Fruit fly (Drosophila melanogaster) whole organism: ENCODE results near the gene Vha100-4.

Experiments
- CG8478 ChIP-seq: fragments of >200 bp; optimal IDR thresholded peaks from 2 replicates; lab custom pipeline; 2018; ENCODE audit warnings: inconsistent platforms
- Dll ChIP-seq: fragments of >200 bp; optimal IDR thresholded peaks from 2 replicates; lab custom pipeline; 2017
- EcR ChIP-seq, 2 experiments: fragments of >200 bp; optimal IDR thresholded peaks; 2 replicates each; lab custom pipeline; 2017; ENCODE audit warnings: missing biosample characterization in 2 of 2, missing genetic modification characterization in 2 of 2, missing genetic modification reagents in 2 of 2
- pan ChIP-seq: fragments of >200 bp; optimal IDR thresholded peaks from 2 replicates; lab custom pipeline; 2017
- psq ChIP-seq: fragments of >200 bp; optimal IDR thresholded peaks from 2 replicates; lab custom pipeline; 2017
- usp ChIP-seq: fragments of >200 bp; optimal IDR thresholded peaks from 2 replicates; lab custom pipeline; 2017; ENCODE audit warnings: missing biosample characterization, missing genetic modification characterization, mixed read lengths

Vha100-4 gene

dm6 chr3R:18402549-18403429 is 13.2 kb upstream of the Vha100-4 start, which contains the start of the genes Wdr37 and koko:
Wdr37 (minus strand) TSS chr3R:18402716.
koko (plus strand) TSS chr3R:18403026.
- TF ChIP-seq usp (GFP tag; lab: Kevin White, UChicago) (no peak), pan (lab: Kevin White, UChicago) (no peak), psq (lab: Kevin White, UChicago) (no peak)

dm6 chr3R:18399698-18400020 is 10.1 kb upstream of the Vha100-4 start:
- TF ChIP-seq usp (GFP tag; lab: Kevin White, UChicago) = no peak

DNA sequence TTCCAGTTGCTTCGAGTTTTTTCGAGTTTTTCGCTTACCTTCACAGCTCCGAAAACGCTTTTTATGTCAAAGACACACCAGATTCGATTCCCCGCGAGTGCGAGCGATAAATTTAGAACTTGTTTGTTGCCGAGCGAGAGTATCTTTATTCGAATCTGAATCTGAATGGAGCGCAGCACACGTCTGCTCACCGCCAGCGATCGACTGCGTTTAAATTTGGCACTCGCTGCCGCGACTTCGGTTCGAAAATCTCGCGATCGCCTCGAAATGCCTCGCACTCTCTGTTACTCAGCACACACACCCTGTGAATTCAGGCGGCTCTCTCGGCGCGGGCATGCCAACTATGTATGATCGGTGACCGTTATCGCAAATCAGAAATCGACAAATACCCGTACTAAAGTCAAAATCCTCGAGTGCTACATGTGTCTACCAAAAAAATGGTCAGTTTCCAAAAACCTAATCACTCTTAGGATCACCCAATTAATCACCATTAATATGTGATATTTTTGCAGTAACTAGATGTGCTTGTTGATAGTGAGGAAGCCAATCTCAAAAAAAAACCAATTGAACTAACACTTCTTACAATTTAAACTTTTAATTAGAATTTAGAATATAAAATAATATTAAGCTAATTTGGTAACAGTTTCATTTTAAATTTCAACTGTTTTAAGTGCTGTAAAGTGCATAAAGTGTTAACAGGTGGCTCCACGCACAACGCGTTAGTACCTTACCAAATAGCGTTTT is 9.5 kb upstream of the Vha100-4 start, which contains the start of gene Vha100-2:
TSS of gene Vha100-2 (minus strand) at position 216 of the 744 bp plus-strand sequence.
- TF ChIP-seq usp (GFP tag; lab: Kevin White, UChicago) (no peak), EcR (GFP tag; optimal IDR thresholded peaks at IDR 0.05; lab: Kevin White, UChicago) (no peak), Dll (lab: Kevin White, UChicago) (peak; percentile 22), CG8478 (lab: Kevin White, UChicago) (no peak), pan (lab: Kevin White, UChicago) (peak; percentile 63), psq (lab: Kevin White, UChicago) (no peak)

DNA sequence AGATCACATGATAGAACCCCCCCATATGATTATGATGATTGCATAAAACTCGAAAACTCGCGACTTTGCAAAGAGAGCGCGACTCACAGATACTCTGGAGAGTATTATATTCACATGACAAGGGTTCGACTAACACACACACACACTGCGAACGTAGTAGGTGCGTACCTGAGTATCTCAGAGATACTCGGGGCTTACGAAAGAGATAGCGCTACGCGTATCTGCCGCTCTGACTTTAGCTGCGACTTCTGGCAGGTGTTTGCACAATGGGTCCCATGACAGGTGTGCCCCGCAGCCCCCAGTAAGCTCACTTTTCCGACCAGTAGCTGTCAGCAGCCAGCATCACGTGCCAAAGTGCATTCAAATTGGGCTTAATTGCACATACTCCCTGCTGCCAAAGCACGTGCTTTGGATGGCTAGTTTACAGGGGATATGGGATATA is 8.9 kb upstream of the Vha100-4 start:
- no peak for TF ChIP-seq EcR (GFP tag; optimal IDR thresholded peaks at IDR 0.05; lab: Kevin White, UChicago)
- TF ChIP-seq Dll (lab: Kevin White, UChicago) = peak; percentile 64

DNA sequence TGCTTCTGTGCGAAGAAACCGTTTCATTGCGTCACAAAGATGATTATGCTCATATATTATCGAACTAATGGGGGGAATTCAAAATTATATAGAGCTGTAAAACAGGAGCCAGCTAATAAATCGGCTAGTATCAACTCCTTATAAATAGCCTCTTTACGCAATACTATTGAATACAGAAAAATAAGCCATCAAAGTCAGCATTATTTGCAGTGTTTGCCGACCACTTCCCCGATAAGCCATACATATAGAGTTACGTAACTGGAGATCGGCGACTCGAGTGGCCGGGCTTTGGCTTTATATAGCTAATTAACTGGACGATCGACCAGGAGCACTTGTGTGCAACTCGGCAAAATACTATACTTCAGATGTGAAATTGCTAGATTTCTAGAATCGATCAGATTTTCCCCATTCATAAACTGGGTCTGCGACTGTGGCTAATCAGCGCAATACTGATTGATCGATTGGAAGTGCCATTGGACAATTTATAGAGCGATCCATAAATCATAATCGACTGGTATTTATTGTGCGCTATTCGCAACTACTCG is 8.3 kb upstream of the Vha100-4 start:
- no peak for TF ChIP-seq Dll (lab: Kevin White, UChicago)
- TF ChIP-seq psq (lab: Kevin White, UChicago) = no peak
- TF ChIP-seq EcR (GFP tag; optimal IDR thresholded peaks at IDR 0.05; lab: Kevin White, UChicago) = no peak
- TF ChIP-seq usp (GFP tag; lab: Kevin White, UChicago) = no peak

dm6 chr3R:18396801-18397604 is 7.4 kb upstream of the Vha100-4 start, which contains the start of gene Vti1b:
Vti1b (plus strand) TSS chr3R:18396995.
- TF ChIP-seq Dll (lab: Kevin White, UChicago) = peak; percentile 89
- no peak for TF ChIP-seq CG8478 (lab: Kevin White, UChicago)

DNA sequence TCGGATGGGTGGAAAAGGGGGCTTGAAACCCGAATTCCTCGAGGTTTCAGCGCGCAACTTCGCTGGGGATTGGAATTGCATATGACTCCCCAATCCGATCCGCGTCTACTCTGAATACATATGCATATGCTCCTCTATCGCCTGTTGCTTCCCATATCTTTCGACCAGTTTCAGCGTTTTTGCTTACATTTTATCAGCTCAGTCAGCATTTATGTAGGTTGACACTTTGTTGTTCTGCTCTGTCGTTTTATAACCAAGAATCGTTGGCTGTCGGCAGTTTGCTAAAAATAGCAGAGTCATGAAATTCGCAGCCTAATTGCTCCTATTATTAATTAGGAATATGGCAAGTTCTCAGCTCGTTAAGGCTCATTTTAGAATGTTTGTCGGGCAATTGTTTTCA is 6.1 kb upstream of the Vha100-4 start:
- TF ChIP-seq pan (lab: Kevin White, UChicago) (no peak), EcR (GFP tag; optimal IDR thresholded peaks at IDR 0.05; lab: Kevin White, UChicago) (no peak), usp (GFP tag; lab: Kevin White, UChicago) (no peak), CG8478 (lab: Kevin White, UChicago) (no peak), psq (lab: Kevin White, UChicago) (no peak)

dm6 chr3R:18394876-18395275 is 5.3 kb upstream of the Vha100-4 start:
- no peak for TF ChIP-seq pan (lab: Kevin White, UChicago)
- no peak for TF ChIP-seq CG8478 (lab: Kevin White, UChicago)
- no peak for TF ChIP-seq psq (lab: Kevin White, UChicago)
- TF ChIP-seq usp (GFP tag; lab: Kevin White, UChicago) = no peak
- no peak for TF ChIP-seq Dll (lab: Kevin White, UChicago)
- no peak for TF ChIP-seq EcR (GFP tag; optimal IDR thresholded peaks at IDR 0.05; lab: Kevin White, UChicago)

DNA sequence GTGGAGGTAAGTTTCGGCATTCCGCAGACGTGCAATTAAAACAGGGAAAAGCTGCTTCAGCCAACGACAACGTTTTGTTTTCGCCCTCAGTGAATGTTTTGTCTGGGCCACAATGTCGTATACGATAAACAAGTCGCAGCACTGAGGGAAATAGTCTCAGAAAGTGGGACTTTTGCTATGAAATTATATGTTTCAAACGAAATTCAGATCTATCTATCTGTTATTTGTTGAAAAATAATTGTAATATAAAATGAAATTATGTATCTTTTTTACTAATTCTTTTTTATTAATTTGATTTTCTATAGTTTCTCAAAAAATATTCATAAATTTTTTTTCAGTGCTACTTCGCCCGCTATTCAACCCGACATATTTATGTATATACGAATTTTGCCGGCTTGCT is 3.8 kb upstream of the Vha100-4 start:
- TF ChIP-seq usp (GFP tag; lab: Kevin White, UChicago) (no peak), EcR (GFP tag; optimal IDR thresholded peaks at IDR 0.05; lab: Kevin White, UChicago) (no peak), pan (lab: Kevin White, UChicago) (no peak), CG8478 (lab: Kevin White, UChicago) (no peak), Dll (lab: Kevin White, UChicago) (no peak), psq (lab: Kevin White, UChicago) (no peak)

DNA sequence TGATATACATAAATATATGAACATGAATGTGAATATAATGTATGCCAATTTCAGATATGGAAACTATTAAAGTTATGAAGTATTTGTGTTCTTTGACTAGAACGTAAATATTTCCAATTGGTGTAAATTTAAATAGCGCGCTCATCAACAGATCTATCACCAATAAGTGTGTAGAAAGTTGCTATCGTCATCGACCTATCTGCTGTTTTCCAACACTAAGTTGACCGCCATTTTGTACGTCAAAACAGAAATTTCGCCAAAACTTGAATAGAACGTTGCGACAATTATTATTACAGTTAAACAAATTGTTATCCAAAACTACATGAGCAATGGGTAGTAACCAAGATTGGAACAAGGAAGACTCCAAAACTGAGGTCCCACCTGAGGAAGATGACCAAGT is 4.0 kb downstream of the Vha100-4 start, which contains the start of gene cona:
TSS of gene cona (plus strand) at position 236 of the 400 bp plus-strand sequence.
- TF ChIP-seq Dll (lab: Kevin White, UChicago) = no peak
- no peak for TF ChIP-seq pan (lab: Kevin White, UChicago)
- no peak for TF ChIP-seq CG8478 (lab: Kevin White, UChicago)
- no peak for TF ChIP-seq usp (GFP tag; lab: Kevin White, UChicago)
- TF ChIP-seq EcR (GFP tag; optimal IDR thresholded peaks at IDR 0.05; lab: Kevin White, UChicago) = no peak
- no peak for TF ChIP-seq psq (lab: Kevin White, UChicago)

DNA sequence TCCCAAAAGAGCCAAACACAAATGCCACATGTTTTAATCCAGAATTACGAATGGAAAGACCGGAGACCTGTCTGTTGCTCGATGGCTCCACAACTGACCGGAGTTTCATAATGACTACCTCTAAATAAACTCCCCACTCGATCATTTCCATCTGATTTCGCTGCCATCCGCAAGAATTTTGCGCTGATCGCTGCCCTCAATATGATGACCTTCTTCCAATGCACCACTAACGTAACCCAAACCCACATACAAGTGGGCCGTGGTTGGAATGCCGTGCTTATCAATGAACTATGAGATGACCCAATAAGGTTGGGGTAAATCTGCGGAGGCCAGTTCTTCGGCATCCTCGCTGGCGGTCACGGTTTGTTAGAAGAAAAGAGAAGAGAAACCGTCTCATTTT is 4.6 kb downstream of the Vha100-4 start, which contains the start of gene CG14309:
TSS of gene CG14309 (minus strand) at position 101 of the 400 bp plus-strand sequence.
- TF ChIP-seq EcR (GFP tag; optimal IDR thresholded peaks at IDR 0.05; lab: Kevin White, UChicago) (no peak), CG8478 (lab: Kevin White, UChicago) (no peak), usp (GFP tag; lab: Kevin White, UChicago) (no peak), Dll (lab: Kevin White, UChicago) (no peak), psq (lab: Kevin White, UChicago) (no peak), pan (lab: Kevin White, UChicago) (no peak)
